Comparison of ENCODE assay signal across 5 worm cellular contexts in genomic region chrV:11849408-11849807, ce11.
A peak's percentile ranks its signal among the peaks of the same experiment; 100 is the strongest.
TF ChIP-seq lines count a peak whose summit lies in the region.

No protein-coding gene starts in this region.

TF ChIP-seq in whole organism, L1 larva, 84 proteins besides CTCF, POLR2A, EP300 and RAD21:
- TF ChIP-seq mdl-1 (tag; optimal IDR thresholded peaks at IDR 0.05; lab: Kevin White, UChicago) (no peak), lin-35 (GFP tag; optimal IDR thresholded peaks at IDR 0.05; lab: Kevin White, UChicago) (peak in 1 of 2 experiments; percentile 53), hpl-2 (GFP tag; optimal IDR thresholded peaks at IDR 0.05; lab: Kevin White, UChicago) (no peak), C34B4.2 (tag; optimal IDR thresholded peaks at IDR 0.05; lab: Kevin White, UChicago) (no peak), C16A3.4 (tag; optimal IDR thresholded peaks at IDR 0.05; lab: Kevin White, UChicago) (no peak), dsc-1 (tag; optimal IDR thresholded peaks at IDR 0.05; lab: Kevin White, UChicago) (no peak), nhr-20 (tag; optimal IDR thresholded peaks at IDR 0.05; lab: Kevin White, UChicago) (peak; percentile 17), elt-2 (tag; optimal IDR thresholded peaks at IDR 0.05; lab: Kevin White, UChicago) (peak; percentile 72)

TF ChIP-seq in whole organism, L2 larva, 48 proteins besides CTCF, POLR2A, EP300 and RAD21:
- TF ChIP-seq sma-9 (GFP tag; optimal IDR thresholded peaks at IDR 0.05; lab: Kevin White, UChicago) (peak; percentile 49), sma-9 (tag; optimal IDR thresholded peaks at IDR 0.05; lab: Kevin White, UChicago) (no peak), peb-1 (tag; optimal IDR thresholded peaks at IDR 0.05; lab: Kevin White, UChicago) (no peak), crh-2 (tag; optimal IDR thresholded peaks at IDR 0.05; lab: Kevin White, UChicago) (peak; percentile 8), fos-1 (tag; optimal IDR thresholded peaks at IDR 0.05; lab: Kevin White, UChicago) (peak; percentile 57), ZK546.5 (tag; optimal IDR thresholded peaks at IDR 0.05; lab: Kevin White, UChicago) (no peak)

TF ChIP-seq in whole organism, L3 larva, 47 proteins besides CTCF, POLR2A, EP300 and RAD21:
- no peak for TF ChIP-seq nhr-23 (tag; optimal IDR thresholded peaks at IDR 0.05; lab: Kevin White, UChicago)
- TF ChIP-seq pqm-1 (tag; optimal IDR thresholded peaks at IDR 0.05; lab: Kevin White, UChicago): peak; percentile 30
- no peak for TF ChIP-seq eor-1 (tag; optimal IDR thresholded peaks at IDR 0.05; lab: Kevin White, UChicago)
- TF ChIP-seq lin-15B (tag; optimal IDR thresholded peaks at IDR 0.05; lab: Kevin White, UChicago): no peak
- TF ChIP-seq aly-2 (tag; optimal IDR thresholded peaks at IDR 0.05; lab: Kevin White, UChicago): no peak
- no peak for TF ChIP-seq ceh-82 (tag; optimal IDR thresholded peaks at IDR 0.05; lab: Kevin White, UChicago)
- TF ChIP-seq ztf-11 (tag; optimal IDR thresholded peaks at IDR 0.05; lab: Kevin White, UChicago): no peak
- TF ChIP-seq nhr-11 (tag; optimal IDR thresholded peaks at IDR 0.05; lab: Kevin White, UChicago): no peak
- TF ChIP-seq ztf-4 (tag; optimal IDR thresholded peaks at IDR 0.05; lab: Kevin White, UChicago): no peak
- no peak for TF ChIP-seq ama-1 (optimal IDR thresholded peaks at IDR 0.05; lab: Kevin White, UChicago)
- TF ChIP-seq elt-2 (tag; optimal IDR thresholded peaks at IDR 0.05; lab: Kevin White, UChicago): peak; percentile 66
- TF ChIP-seq mml-1 (tag; optimal IDR thresholded peaks at IDR 0.05; lab: Kevin White, UChicago): no peak
- TF ChIP-seq nhr-76 (tag; optimal IDR thresholded peaks at IDR 0.05; lab: Kevin White, UChicago): no peak
TF ChIP-seq in whole organism, L3 larva: peak in this region for 2.

TF ChIP-seq in whole organism, L4 larva, 104 proteins besides CTCF, POLR2A, EP300 and RAD21:
- TF ChIP-seq dmd-6 (GFP tag; IDR thresholded peaks at IDR 0.05; lab: Robert Waterston, UW) (peak; percentile 36), Y75B8A.6 (GFP tag; IDR thresholded peaks at IDR 0.05; lab: Robert Waterston, UW) (no peak), nhr-48 (tag; optimal IDR thresholded peaks at IDR 0.05; lab: Kevin White, UChicago) (no peak), pqm-1 (tag; optimal IDR thresholded peaks at IDR 0.05; lab: Kevin White, UChicago) (peak; percentile 10), duxl-1 (tag; optimal IDR thresholded peaks at IDR 0.05; lab: Kevin White, UChicago; ENCODE audit: poor library complexity) (no peak), hlh-30 (tag; optimal IDR thresholded peaks at IDR 0.05; lab: Kevin White, UChicago; ENCODE audit: insufficient read depth) (peak; percentile 59), hlh-11 (tag; optimal IDR thresholded peaks at IDR 0.05; lab: Kevin White, UChicago) (peak; percentile 32), dve-1 (tag; optimal IDR thresholded peaks at IDR 0.05; lab: Kevin White, UChicago; ENCODE audit: insufficient read depth) (peak; percentile 31), mep-1 (tag; optimal IDR thresholded peaks at IDR 0.05; lab: Kevin White, UChicago) (no peak), attf-4 (tag; optimal IDR thresholded peaks at IDR 0.05; lab: Kevin White, UChicago) (no peak), daf-16 (GFP tag; optimal IDR thresholded peaks at IDR 0.05; lab: Kevin White, UChicago) (no peak), daf-16 (tag; optimal IDR thresholded peaks at IDR 0.05; lab: Kevin White, UChicago) (peak; percentile 59)

TF ChIP-seq in whole organism, young adult, 124 proteins besides CTCF, POLR2A, EP300 and RAD21:
- TF ChIP-seq cebp-1 (GFP tag; IDR thresholded peaks at IDR 0.05; lab: Robert Waterston, UW) (no peak), cebp-1 (tag; optimal IDR thresholded peaks at IDR 0.05; lab: Kevin White, UChicago) (peak; percentile 39), nhr-80 (tag; optimal IDR thresholded peaks at IDR 0.05; lab: Kevin White, UChicago) (peak; percentile 56), ZK185.1 (tag; optimal IDR thresholded peaks at IDR 0.05; lab: Kevin White, UChicago; ENCODE audit: poor library complexity, severe bottlenecking) (no peak)
